Fruit fly (Drosophila melanogaster): ENCODE results near the gene CG31269.
A peak's percentile ranks its signal among the peaks of the same experiment; 100 is the strongest.

Gene CG31269

dm6 chr3R:17118917-17119378 lies 8.0 kb upstream of the CG31269 start:
- TF ChIP-seq HLH106 (tag; optimal IDR thresholded peaks at IDR 0.05) (no peak), Hr83 (GFP tag; optimal IDR thresholded peaks at IDR 0.05; ENCODE audit: poor library complexity, severe bottlenecking) (peak; percentile 45), brk (GFP tag; optimal IDR thresholded peaks at IDR 0.05) (peak; percentile 38), Myc (optimal IDR thresholded peaks at IDR 0.05) (no peak), br (GFP tag; optimal IDR thresholded peaks at IDR 0.05) (peak; percentile 12), jim (GFP tag; optimal IDR thresholded peaks at IDR 0.05) (no peak), Sp1 (GFP tag; optimal IDR thresholded peaks at IDR 0.05) (peak; percentile 39), Vsx2 (GFP tag; optimal IDR thresholded peaks at IDR 0.05; ENCODE audit: partially characterized antibody) (no peak), Rel (GFP tag; optimal IDR thresholded peaks at IDR 0.05) (no peak), Rel (tag; optimal IDR thresholded peaks at IDR 0.05) (peak; percentile 22), OdsH (GFP tag; optimal IDR thresholded peaks at IDR 0.05) (no peak), sage (GFP tag; optimal IDR thresholded peaks at IDR 0.05) (peak; percentile 73), Mio (GFP tag; optimal IDR thresholded peaks at IDR 0.05) (no peak), tai (GFP tag; optimal IDR thresholded peaks at IDR 0.05) (no peak), Hr78 (GFP tag; optimal IDR thresholded peaks at IDR 0.05) (no peak), CG32264 (GFP tag; optimal IDR thresholded peaks at IDR 0.05) (peak; percentile 15), dmrt93B (GFP tag; optimal IDR thresholded peaks at IDR 0.05) (no peak), lola (GFP tag; optimal IDR thresholded peaks at IDR 0.05) (peak; percentile 45), rgr (GFP tag; optimal IDR thresholded peaks at IDR 0.05) (no peak), foxo (GFP tag; optimal IDR thresholded peaks at IDR 0.05) (peak in 1 of 2 experiments; percentile 32), dl (GFP tag; optimal IDR thresholded peaks at IDR 0.05; ENCODE audit: insufficient read depth in 1 of 2, partially characterized antibody in 2 of 2) (peak; percentile 29 to 60), CrebA (GFP tag; optimal IDR thresholded peaks at IDR 0.05; ENCODE audit: borderline replicate concordance) (peak; percentile 74), ey (GFP tag; optimal IDR thresholded peaks at IDR 0.05) (no peak), Dif (GFP tag; optimal IDR thresholded peaks at IDR 0.05; ENCODE audit: partially characterized antibody) (peak; percentile 59)

- no peak for TF ChIP-seq dsf (GFP tag; optimal IDR thresholded peaks at IDR 0.05; ENCODE audit: borderline replicate concordance)
- TF ChIP-seq Hnf4 (GFP tag; optimal IDR thresholded peaks at IDR 0.05) = no peak
- no peak for TF ChIP-seq dmrt93B (GFP tag; optimal IDR thresholded peaks at IDR 0.05)
- TF ChIP-seq lola (GFP tag; optimal IDR thresholded peaks at IDR 0.05) = no peak
- no peak for TF ChIP-seq Dif (GFP tag; optimal IDR thresholded peaks at IDR 0.05; ENCODE audit: partially characterized antibody)
- TF ChIP-seq fru (GFP tag; optimal IDR thresholded peaks at IDR 0.05) = no peak
- no peak for TF ChIP-seq foxo (GFP tag; optimal IDR thresholded peaks at IDR 0.05)
- no peak for TF ChIP-seq sage (GFP tag; optimal IDR thresholded peaks at IDR 0.05)
- no peak for TF ChIP-seq Hr83 (GFP tag; optimal IDR thresholded peaks at IDR 0.05; ENCODE audit: poor library complexity, severe bottlenecking)
These were observed 6.8 kb upstream of the CG31269 start, which contains the start of gene CG34278 for dm6 chr3R:17120165-17120564. Gene CG34278, plus strand, starts transcription at chr3R:17120465.

dm6 chr3R:17121277-17121676 lies 5.6 kb upstream of the CG31269 start, which contains the start of gene CG42779:
Gene CG42779, plus strand, starts transcription at chr3R:17121577.
- no peak for TF ChIP-seq N (GFP tag; optimal IDR thresholded peaks at IDR 0.05)
- no peak for TF ChIP-seq CG32264 (GFP tag; optimal IDR thresholded peaks at IDR 0.05)
- TF ChIP-seq Sp1 (GFP tag; optimal IDR thresholded peaks at IDR 0.05) = no peak
- TF ChIP-seq sv (GFP tag; optimal IDR thresholded peaks at IDR 0.05) = no peak
- no peak for TF ChIP-seq Hnf4 (GFP tag; optimal IDR thresholded peaks at IDR 0.05)
- no peak for TF ChIP-seq sage (GFP tag; optimal IDR thresholded peaks at IDR 0.05)
- no peak for TF ChIP-seq Mio (GFP tag; optimal IDR thresholded peaks at IDR 0.05)
- no peak for TF ChIP-seq Jra (GFP tag; optimal IDR thresholded peaks at IDR 0.05)
- TF ChIP-seq ey (GFP tag; optimal IDR thresholded peaks at IDR 0.05) = no peak
- no peak for TF ChIP-seq psq (GFP tag; optimal IDR thresholded peaks at IDR 0.05)
- TF ChIP-seq Myc (optimal IDR thresholded peaks at IDR 0.05) = no peak
- no peak for TF ChIP-seq lola (GFP tag; optimal IDR thresholded peaks at IDR 0.05)
- no peak for TF ChIP-seq jim (GFP tag; optimal IDR thresholded peaks at IDR 0.05)

- TF ChIP-seq rgr (GFP tag; optimal IDR thresholded peaks at IDR 0.05) (peak; percentile 53), ey (GFP tag; optimal IDR thresholded peaks at IDR 0.05) (peak; percentile 27), fru (GFP tag; optimal IDR thresholded peaks at IDR 0.05) (peak; percentile 61), Abd-B (GFP tag; optimal IDR thresholded peaks at IDR 0.05) (no peak), brk (GFP tag; optimal IDR thresholded peaks at IDR 0.05) (no peak), Rel (GFP tag; optimal IDR thresholded peaks at IDR 0.05) (no peak), Rel (tag; optimal IDR thresholded peaks at IDR 0.05) (peak; percentile 24), dmrt93B (GFP tag; optimal IDR thresholded peaks at IDR 0.05) (peak; percentile 40), psq (GFP tag; optimal IDR thresholded peaks at IDR 0.05) (peak; percentile 60), OdsH (GFP tag; optimal IDR thresholded peaks at IDR 0.05) (peak; percentile 61), Mio (GFP tag; optimal IDR thresholded peaks at IDR 0.05) (no peak), Vsx2 (GFP tag; optimal IDR thresholded peaks at IDR 0.05; ENCODE audit: partially characterized antibody) (no peak), h (GFP tag; optimal IDR thresholded peaks at IDR 0.05) (peak; percentile 26), jim (GFP tag; optimal IDR thresholded peaks at IDR 0.05) (no peak), woc (GFP tag; optimal IDR thresholded peaks at IDR 0.05) (no peak), dsf (GFP tag; optimal IDR thresholded peaks at IDR 0.05; ENCODE audit: borderline replicate concordance) (no peak), sv (GFP tag; optimal IDR thresholded peaks at IDR 0.05) (no peak), foxo (GFP tag; optimal IDR thresholded peaks at IDR 0.05) (peak in 1 of 2 experiments; percentile 78), CG32264 (GFP tag; optimal IDR thresholded peaks at IDR 0.05) (no peak), tai (GFP tag; optimal IDR thresholded peaks at IDR 0.05) (no peak), HLH106 (tag; optimal IDR thresholded peaks at IDR 0.05) (peak; percentile 86), Sp1 (GFP tag; optimal IDR thresholded peaks at IDR 0.05) (peak; percentile 80), Dfd (GFP tag; optimal IDR thresholded peaks at IDR 0.05) (no peak), Hnf4 (GFP tag; optimal IDR thresholded peaks at IDR 0.05) (no peak)
These were observed 4.0 kb upstream of the CG31269 start for dm6 chr3R:17122796-17123504.

All from whole organism, wandering third instar larva.